Worm (Caenorhabditis elegans) whole organism, late embryonic: ENCODE data around the gene R02D5.3.
"Not testable (repeated sequence)": the region's sequence is repeated elsewhere in the genome, so short reads cannot be mapped to it uniquely, and the experiment has no call there.

ENCODE experiments used
- ama-1 ChIP-seq: fragments of 150-350 bp; optimal IDR thresholded peaks from 2 replicates; lab custom pipeline; 2014
- ceh-24 ChIP-seq: sonication (generic microtip); optimal IDR thresholded peaks from 2 replicates; lab custom pipeline; 2016; ENCODE audit warnings: mild to moderate bottlenecking, missing genetic modification characterization, missing compliant biosample characterization
- ceh-34 ChIP-seq: sonication (generic microtip); optimal IDR thresholded peaks from 2 replicates; lab custom pipeline; 2016; ENCODE audit warnings: mild to moderate bottlenecking, missing genetic modification characterization, missing compliant biosample characterization
- ceh-9 ChIP-seq: sonication (generic microtip); optimal IDR thresholded peaks from 2 replicates; lab custom pipeline; 2016; ENCODE audit warnings: mild to moderate bottlenecking, missing genetic modification characterization, inconsistent platforms, missing compliant biosample characterization
- hlh-30 ChIP-seq: sonication (generic microtip); optimal IDR thresholded peaks from 2 replicates; lab custom pipeline; 2017; ENCODE audit warnings: antibody characterized with exemption, missing genetic modification characterization, missing compliant biosample characterization; ENCODE audit not compliant: insufficient read depth
- hlh-8 ChIP-seq: sonication (generic microtip); optimal IDR thresholded peaks from 2 replicates; lab custom pipeline; 2016; ENCODE audit warnings: missing genotype, missing genetic modification characterization, missing compliant biosample characterization
- nfya-1 ChIP-seq: sonication (generic microtip); optimal IDR thresholded peaks from 2 replicates; lab custom pipeline; 2017; ENCODE audit warnings: missing genetic modification characterization, mild to moderate bottlenecking, missing compliant biosample characterization, antibody characterized with exemption, moderate library complexity
- npax-4 ChIP-seq: sonication (generic microtip); optimal IDR thresholded peaks from 2 replicates; lab custom pipeline; 2016; ENCODE audit warnings: missing genetic modification characterization, missing compliant biosample characterization
- tbx-2 ChIP-seq: sonication (generic microtip); optimal IDR thresholded peaks from 2 replicates; lab custom pipeline; 2016; ENCODE audit warnings: missing genetic modification characterization, missing compliant biosample characterization
- unc-3 ChIP-seq, 2 experiments: fragments of 200-800 bp in 1 of 2; sonication (Bioruptor generic) in 1 of 2; sonication (generic microtip) in 1 of 2; conservative IDR thresholded peaks in 1 of 2; optimal IDR thresholded peaks in 1 of 2; 2 replicates each; pipeline versions ENCODE4 v1.3.6 to Lab custom; 2016 to 2022; ENCODE audit warnings: missing compliant biosample characterization in 2 of 2, missing genetic modification characterization in 2 of 2, missing genetic modification reagents in 1 of 2
- unc-86 ChIP-seq: sonication (generic microtip); optimal IDR thresholded peaks from 2 replicates; lab custom pipeline; 2016; ENCODE audit warnings: missing genetic modification characterization, missing compliant biosample characterization

ce11 chrV:14463087-14463486 lies 19.9 kb upstream of the R02D5.3 start, which contains the start of gene F08H9.3:
- not testable (repeated sequence) for TF ChIP-seq npax-4 (tag; lab: Kevin White, UChicago); tbx-2 (tag; lab: Kevin White, UChicago); ceh-24 (tag; lab: Kevin White, UChicago); hlh-8 (tag; lab: Kevin White, UChicago); ceh-34 (tag; lab: Kevin White, UChicago); ceh-9 (tag; lab: Kevin White, UChicago); unc-86 (tag; lab: Kevin White, UChicago); unc-3 (GFP tag; conservative IDR thresholded peaks at IDR 0.05; lab: Robert Waterston, UW); unc-3 (tag; optimal IDR thresholded peaks at IDR 0.05; lab: Kevin White, UChicago); ama-1 (lab: Kevin White, UChicago); nfya-1 (tag; lab: Kevin White, UChicago); hlh-30 (tag; lab: Kevin White, UChicago)
